ENCODE assay signal across 5 fruit fly cellular contexts in the genomic region with DNA sequence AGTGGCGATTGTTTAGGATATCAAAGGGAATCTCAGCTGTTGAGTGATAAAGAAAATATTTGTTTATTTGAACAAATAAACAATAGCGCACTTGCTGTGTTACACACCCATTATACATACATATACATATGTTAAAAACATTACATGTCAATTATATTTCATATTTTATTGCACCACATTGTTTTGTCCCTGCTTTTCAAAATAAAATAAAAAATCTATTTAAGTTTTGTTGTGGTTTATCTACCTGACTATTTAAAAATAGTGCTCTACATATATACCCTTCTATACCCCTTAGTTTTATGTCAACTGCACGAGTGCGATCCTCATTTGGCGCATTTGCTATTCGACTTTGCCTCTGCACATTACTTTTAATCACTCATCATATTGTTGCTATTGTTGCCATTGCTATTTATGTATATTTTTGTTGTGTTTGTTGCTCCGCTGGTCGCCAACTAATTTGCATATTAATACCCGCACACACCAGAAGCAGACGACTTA.
A peak's percentile ranks its signal among the peaks of the same experiment; 100 is the strongest.
TF ChIP-seq lines count a peak whose summit lies in the region.

No protein-coding gene starts in this region.

- TF ChIP-seq CTCF in whole organism, embryonic (GFP tag; optimal IDR thresholded peaks at IDR 0.05; lab: Kevin White, UChicago), result peak; percentile 31

TF ChIP-seq in whole organism, adult, 20 proteins besides CTCF, POLR2A, EP300 and RAD21 (continues in another document):
- peak; percentile 56 for TF ChIP-seq Hr96 (GFP tag; optimal IDR thresholded peaks at IDR 0.05; lab: Kevin White, UChicago)
- peak; percentile 78 for TF ChIP-seq pad (GFP tag; optimal IDR thresholded peaks at IDR 0.05; lab: Kevin White, UChicago)
- TF ChIP-seq ovo (GFP tag; optimal IDR thresholded peaks at IDR 0.05; lab: Kevin White, UChicago), result no peak
- peak; percentile 85 for TF ChIP-seq CG14711 (tag; optimal IDR thresholded peaks at IDR 0.05; lab: Kevin White, UChicago)
- peak; percentile 80 for TF ChIP-seq CG7045 (GFP tag; optimal IDR thresholded peaks at IDR 0.05; lab: Kevin White, UChicago)
- no peak for TF ChIP-seq cic (GFP tag; optimal IDR thresholded peaks at IDR 0.05; lab: Kevin White, UChicago)
- peak; percentile 39 for TF ChIP-seq Clk (GFP tag; optimal IDR thresholded peaks at IDR 0.05; lab: Kevin White, UChicago)
- peak; percentile 70 for TF ChIP-seq Crg-1 (GFP tag; optimal IDR thresholded peaks at IDR 0.05; lab: Kevin White, UChicago)
- TF ChIP-seq CG33017 (tag; optimal IDR thresholded peaks at IDR 0.05; lab: Kevin White, UChicago), result peak; percentile 79
- peak; percentile 11 for TF ChIP-seq kay (GFP tag; lab: Kevin White, UChicago; ENCODE audit: borderline replicate concordance)
- TF ChIP-seq CG11617 (GFP tag; optimal IDR thresholded peaks at IDR 0.05; lab: Kevin White, UChicago), result peak; percentile 32
- TF ChIP-seq CG5204 (GFP tag; optimal IDR thresholded peaks at IDR 0.05; lab: Kevin White, UChicago), result peak; percentile 73
- peak; percentile 3 for TF ChIP-seq CG1620 (GFP tag; optimal IDR thresholded peaks at IDR 0.05; lab: Kevin White, UChicago)
- no peak for TF ChIP-seq toe (GFP tag; optimal IDR thresholded peaks at IDR 0.05; lab: Kevin White, UChicago)
- peak; percentile 53 for TF ChIP-seq CG12768 (GFP tag; optimal IDR thresholded peaks at IDR 0.05; lab: Kevin White, UChicago)
- no peak for TF ChIP-seq Mnt (GFP tag; optimal IDR thresholded peaks at IDR 0.05; lab: Kevin White, UChicago)
- TF ChIP-seq CG7101 (tag; optimal IDR thresholded peaks at IDR 0.05; lab: Kevin White, UChicago), result peak; percentile 88

TF ChIP-seq in whole organism, embryonic, 481 proteins besides CTCF, POLR2A, EP300 and RAD21 (continues in another document):
- TF ChIP-seq insv (GFP tag; optimal IDR thresholded peaks at IDR 0.05; lab: Kevin White, UChicago), result no peak
- TF ChIP-seq Mad (GFP tag; optimal IDR thresholded peaks at IDR 0.05; lab: Kevin White, UChicago), result peak; percentile 75
- peak; percentile 72 for TF ChIP-seq CG12104 (GFP tag; optimal IDR thresholded peaks at IDR 0.05; lab: Kevin White, UChicago)
- peak; percentile 86 for TF ChIP-seq Xbp1 (GFP tag; optimal IDR thresholded peaks at IDR 0.05; lab: Kevin White, UChicago)
- TF ChIP-seq Dek (tag; optimal IDR thresholded peaks at IDR 0.05; lab: Kevin White, UChicago), result peak; percentile 80
- peak; percentile 87 for TF ChIP-seq CG11247 (GFP tag; IDR thresholded peaks at IDR 0.05; lab: Robert Waterston, UW)
- TF ChIP-seq CG6813 (GFP tag; optimal IDR thresholded peaks at IDR 0.05; lab: Kevin White, UChicago), result peak; percentile 76
- TF ChIP-seq CG2712 (tag; optimal IDR thresholded peaks at IDR 0.05; lab: Kevin White, UChicago), result peak; percentile 97
- TF ChIP-seq ci (GFP tag; IDR thresholded peaks at IDR 0.05; lab: Robert Waterston, UW), result peak; percentile 69; the same call in 2 of the 3 replicates
- TF ChIP-seq CG7357 (GFP tag; IDR thresholded peaks at IDR 0.05; lab: Robert Waterston, UW), result peak; percentile 84
- TF ChIP-seq Hmr (GFP tag; optimal IDR thresholded peaks at IDR 0.05; lab: Kevin White, UChicago), result peak; percentile 85
- no peak for TF ChIP-seq sr (GFP tag; IDR thresholded peaks at IDR 0.05; lab: Robert Waterston, UW)
- peak; percentile 85 for TF ChIP-seq CG2202 (tag; optimal IDR thresholded peaks at IDR 0.05; lab: Kevin White, UChicago)
- TF ChIP-seq pros (GFP tag; optimal IDR thresholded peaks at IDR 0.05; lab: Kevin White, UChicago), result no peak
- peak; percentile 18 to 97 for TF ChIP-seq Hr51 (GFP tag; optimal IDR thresholded peaks at IDR 0.05; lab: Kevin White, UChicago)
- TF ChIP-seq CG11085 (GFP tag; IDR thresholded peaks at IDR 0.05; lab: Robert Waterston, UW), result peak; percentile 63
- peak; percentile 52 for TF ChIP-seq gt (GFP tag; IDR thresholded peaks at IDR 0.05; lab: Robert Waterston, UW)

TF ChIP-seq in whole organism, prepupa, 60 proteins besides CTCF, POLR2A, EP300 and RAD21 (continues in another document):
- TF ChIP-seq Sox15 (GFP tag; optimal IDR thresholded peaks at IDR 0.05; lab: Kevin White, UChicago) (peak; percentile 22), fkh (GFP tag; optimal IDR thresholded peaks at IDR 0.05; lab: Kevin White, UChicago) (peak; percentile 79), CG34406 (GFP tag; optimal IDR thresholded peaks at IDR 0.05; lab: Kevin White, UChicago) (peak; percentile 37), acj6 (GFP tag; optimal IDR thresholded peaks at IDR 0.05; lab: Kevin White, UChicago) (peak; percentile 86), esn (GFP tag; optimal IDR thresholded peaks at IDR 0.05; lab: Kevin White, UChicago) (no peak), CG6163 (GFP tag; IDR thresholded peaks at IDR 0.05; lab: Robert Waterston, UW) (peak; percentile 88), fd59A (GFP tag; optimal IDR thresholded peaks at IDR 0.05; lab: Kevin White, UChicago) (peak; percentile 74), CG11762 (GFP tag; optimal IDR thresholded peaks at IDR 0.05; lab: Kevin White, UChicago; ENCODE audit: insufficient read depth) (peak; percentile 81), dac (GFP tag; optimal IDR thresholded peaks at IDR 0.05; lab: Kevin White, UChicago) (peak; percentile 91), CG7368 (GFP tag; optimal IDR thresholded peaks at IDR 0.05; lab: Kevin White, UChicago) (peak; percentile 67), net (GFP tag; optimal IDR thresholded peaks at IDR 0.05; lab: Kevin White, UChicago) (peak; percentile 86), Gug (GFP tag; IDR thresholded peaks at IDR 0.05; lab: Robert Waterston, UW) (peak; percentile 93), Eip78C (GFP tag; lab: Kevin White, UChicago) (peak; percentile 96), Blimp-1 (GFP tag; optimal IDR thresholded peaks at IDR 0.05; lab: Kevin White, UChicago) (no peak), Hr38 (GFP tag; optimal IDR thresholded peaks at IDR 0.05; lab: Kevin White, UChicago) (no peak), CG8119 (GFP tag; IDR thresholded peaks at IDR 0.05; lab: Robert Waterston, UW) (peak; percentile 98), CG3032 (tag; optimal IDR thresholded peaks at IDR 0.05; lab: Kevin White, UChicago) (peak; percentile 88), CG11902 (GFP tag; optimal IDR thresholded peaks at IDR 0.05; lab: Kevin White, UChicago) (peak; percentile 4)

TF ChIP-seq in whole organism, pupa, 21 proteins besides CTCF, POLR2A, EP300 and RAD21 (continues in another document):
- TF ChIP-seq fd96Ca (GFP tag; IDR thresholded peaks at IDR 0.05; lab: Robert Waterston, UW) (peak; percentile 37; the same call in 1 of the 3 replicates), gl (tag; optimal IDR thresholded peaks at IDR 0.05; lab: Kevin White, UChicago) (peak; percentile 54), CG13204 (GFP tag; optimal IDR thresholded peaks at IDR 0.05; lab: Kevin White, UChicago) (no peak), CG15710 (tag; optimal IDR thresholded peaks at IDR 0.05; lab: Kevin White, UChicago) (peak; percentile 77), D1 (tag; optimal IDR thresholded peaks at IDR 0.05; lab: Kevin White, UChicago) (peak; percentile 82), Pif1B (GFP tag; optimal IDR thresholded peaks at IDR 0.05; lab: Kevin White, UChicago) (peak; percentile 90), Snoo (tag; optimal IDR thresholded peaks at IDR 0.05; lab: Kevin White, UChicago) (no peak), Ets98B (GFP tag; IDR thresholded peaks at IDR 0.05; lab: Robert Waterston, UW) (peak; percentile 85), CG14655 (GFP tag; optimal IDR thresholded peaks at IDR 0.05; lab: Kevin White, UChicago) (peak; percentile 97), Pif1A (GFP tag; optimal IDR thresholded peaks at IDR 0.05; lab: Kevin White, UChicago) (peak; percentile 94), CG32121 (GFP tag; IDR thresholded peaks at IDR 0.05; lab: Robert Waterston, UW) (peak; percentile 92), CG12605 (GFP tag; IDR thresholded peaks at IDR 0.05; lab: Robert Waterston, UW) (peak; percentile 85), EcR (GFP tag; optimal IDR thresholded peaks at IDR 0.05; lab: Kevin White, UChicago) (no peak), CG17806 (tag; optimal IDR thresholded peaks at IDR 0.05; lab: Kevin White, UChicago) (peak; percentile 90), CG4496 (GFP tag; IDR thresholded peaks at IDR 0.05; lab: Robert Waterston, UW) (peak; percentile 91), CG8159 (tag; optimal IDR thresholded peaks at IDR 0.05; lab: Kevin White, UChicago) (peak; percentile 85), CG9948 (tag; optimal IDR thresholded peaks at IDR 0.05; lab: Kevin White, UChicago) (peak; percentile 96), rn (GFP tag; IDR thresholded peaks at IDR 0.05; lab: Robert Waterston, UW) (peak; percentile 83), CG34367 (tag; optimal IDR thresholded peaks at IDR 0.05; lab: Kevin White, UChicago) (peak; percentile 81), CG8301 (tag; optimal IDR thresholded peaks at IDR 0.05; lab: Kevin White, UChicago) (peak; percentile 98)

TF ChIP-seq in whole organism, wandering third instar larva, 38 proteins besides CTCF, POLR2A, EP300 and RAD21:
- TF ChIP-seq usp (GFP tag; optimal IDR thresholded peaks at IDR 0.05; lab: Kevin White, UChicago) (no peak), dmrt93B (GFP tag; optimal IDR thresholded peaks at IDR 0.05; lab: Kevin White, UChicago) (no peak), Myc (optimal IDR thresholded peaks at IDR 0.05; lab: Kevin White, UChicago) (no peak), brk (GFP tag; optimal IDR thresholded peaks at IDR 0.05; lab: Kevin White, UChicago) (no peak), GATAd (GFP tag; optimal IDR thresholded peaks at IDR 0.05; lab: Kevin White, UChicago) (no peak), dsf (GFP tag; optimal IDR thresholded peaks at IDR 0.05; lab: Kevin White, UChicago; ENCODE audit: borderline replicate concordance) (no peak), foxo (GFP tag; optimal IDR thresholded peaks at IDR 0.05; lab: Kevin White, UChicago) (peak in 1 of 2 experiments; percentile 14), fru (GFP tag; optimal IDR thresholded peaks at IDR 0.05; lab: Kevin White, UChicago) (no peak), tai (GFP tag; optimal IDR thresholded peaks at IDR 0.05; lab: Kevin White, UChicago) (no peak), Rel (GFP tag; optimal IDR thresholded peaks at IDR 0.05; lab: Kevin White, UChicago) (no peak), Rel (tag; optimal IDR thresholded peaks at IDR 0.05; lab: Kevin White, UChicago) (no peak), sv (GFP tag; optimal IDR thresholded peaks at IDR 0.05; lab: Kevin White, UChicago) (peak; percentile 87), jim (GFP tag; optimal IDR thresholded peaks at IDR 0.05; lab: Kevin White, UChicago) (no peak), pan (optimal IDR thresholded peaks at IDR 0.05; lab: Kevin White, UChicago) (no peak), Mio (GFP tag; optimal IDR thresholded peaks at IDR 0.05; lab: Kevin White, UChicago) (no peak), ey (GFP tag; optimal IDR thresholded peaks at IDR 0.05; lab: Kevin White, UChicago) (no peak), woc (GFP tag; optimal IDR thresholded peaks at IDR 0.05; lab: Kevin White, UChicago) (no peak), CG9705 (GFP tag; optimal IDR thresholded peaks at IDR 0.05; lab: Kevin White, UChicago) (no peak)
